Fruit fly (Drosophila melanogaster) whole organism, embryonic: ENCODE results near the gene Wdr33.

Experiments used
- CG10267 ChIP-seq: fragments of 200-800 bp; sonication (Bioruptor generic); optimal IDR thresholded peaks from 2 replicates; lab custom pipeline; 2018; ENCODE audit warnings: missing biosample characterization, mild to moderate bottlenecking, missing genetic modification characterization, moderate library complexity
- CG10979 ChIP-seq: fragments of 200-800 bp; sonication (Bioruptor generic); optimal IDR thresholded peaks from 2 replicates; lab custom pipeline; 2018; ENCODE audit warnings: missing biosample characterization, mild to moderate bottlenecking, missing genetic modification characterization, moderate library complexity
- CG11723 ChIP-seq: fragments of 200-800 bp; sonication (Bioruptor generic); optimal IDR thresholded peaks from 2 replicates; lab custom pipeline; 2017; ENCODE audit warnings: missing biosample characterization, mild to moderate bottlenecking, missing genetic modification characterization
- CG12391 ChIP-seq: fragments of 200-800 bp; sonication (Bioruptor generic); optimal IDR thresholded peaks from 3 replicates; lab custom pipeline; 2018; ENCODE audit warnings: missing biosample characterization, mild to moderate bottlenecking, missing genetic modification characterization, moderate library complexity
- CG14710 ChIP-seq: fragments of 200-800 bp; sonication (Bioruptor generic); optimal IDR thresholded peaks from 3 replicates; lab custom pipeline; 2019; ENCODE audit warnings: missing biosample characterization, mild to moderate bottlenecking, missing genetic modification characterization, moderate library complexity
- CG14965 ChIP-seq: fragments of 200-800 bp; sonication (Bioruptor generic); optimal IDR thresholded peaks from 2 replicates; lab custom pipeline; 2016; ENCODE audit warnings: missing biosample characterization, missing genetic modification characterization, borderline replicate concordance
- CG15073 ChIP-seq: fragments of 200-800 bp; sonication (Bioruptor generic); optimal IDR thresholded peaks from 2 replicates; lab custom pipeline; 2016; ENCODE audit warnings: missing biosample characterization, missing genetic modification characterization
- CG15601 ChIP-seq: fragments of 200-800 bp; sonication (Bioruptor generic); optimal IDR thresholded peaks from 3 replicates; lab custom pipeline; 2019; ENCODE audit warnings: missing biosample characterization, mild to moderate bottlenecking, missing genetic modification characterization, moderate library complexity
- CG15696 ChIP-seq: fragments of 200-800 bp; sonication (Bioruptor generic); optimal IDR thresholded peaks from 2 replicates; lab custom pipeline; 2019; ENCODE audit warnings: missing biosample characterization, mild to moderate bottlenecking, missing genetic modification characterization, moderate library complexity
- CG18476 ChIP-seq: fragments of 200-800 bp; sonication (Bioruptor generic); optimal IDR thresholded peaks from 2 replicates; lab custom pipeline; 2016; ENCODE audit warnings: missing biosample characterization, mild to moderate bottlenecking, missing genetic modification characterization
- CG2712 ChIP-seq: fragments of 200-800 bp; optimal IDR thresholded peaks from 3 replicates; lab custom pipeline; 2019; ENCODE audit warnings: missing biosample characterization, mild to moderate bottlenecking, missing genetic modification characterization, moderate library complexity
- CG32772 ChIP-seq: fragments of 200-800 bp; sonication (Bioruptor generic); IDR thresholded peaks from 2 replicates; pipeline ENCODE4 v1.3.6; 2022; ENCODE audit warnings: missing biosample characterization, missing genetic modification characterization
- CG34376 ChIP-seq: fragments of 200-800 bp; sonication (Bioruptor generic); optimal IDR thresholded peaks from 2 replicates; lab custom pipeline; 2018; ENCODE audit warnings: missing biosample characterization, mild to moderate bottlenecking, missing genetic modification characterization
- CG6175 ChIP-seq: fragments of 200-800 bp; sonication (Bioruptor generic); IDR thresholded peaks from 3 replicates; pipeline ENCODE4 v1.3.6; 2022; ENCODE audit warnings: missing biosample characterization, missing genetic modification characterization
- CG7357 ChIP-seq: fragments of 200-800 bp; sonication (Bioruptor generic); IDR thresholded peaks from 3 replicates; pipeline ENCODE4 v1.3.6; 2022; ENCODE audit warnings: missing biosample characterization, missing genetic modification characterization
- CG7839 ChIP-seq: fragments of 200-800 bp; sonication (Bioruptor generic); optimal IDR thresholded peaks from 3 replicates; lab custom pipeline; 2018; ENCODE audit warnings: missing biosample characterization, mild to moderate bottlenecking, missing genetic modification characterization, moderate library complexity
- CHES-1-like ChIP-seq: fragments of 200-800 bp; sonication (Bioruptor generic); optimal IDR thresholded peaks from 2 replicates; lab custom pipeline; 2016; ENCODE audit warnings: missing biosample characterization, missing genetic modification characterization
- CoRest ChIP-seq: fragments of 200-800 bp; sonication (Bioruptor generic); optimal IDR thresholded peaks from 3 replicates; lab custom pipeline; 2018; ENCODE audit warnings: missing biosample characterization, mild to moderate bottlenecking, missing genetic modification characterization, moderate library complexity
- Dek ChIP-seq: fragments of 200-800 bp; sonication (Bioruptor generic); optimal IDR thresholded peaks from 3 replicates; lab custom pipeline; 2019; ENCODE audit warnings: missing biosample characterization, mild to moderate bottlenecking, missing genetic modification characterization, moderate library complexity
- Dip3 ChIP-seq: fragments of 200-800 bp; sonication (Bioruptor generic); optimal IDR thresholded peaks from 3 replicates; lab custom pipeline; 2016; ENCODE audit warnings: missing biosample characterization, missing genetic modification characterization
- Doc2 ChIP-seq: fragments of 200-800 bp; sonication (Bioruptor generic); IDR thresholded peaks from 2 replicates; pipeline ENCODE4 v1.3.6; 2022; ENCODE audit warnings: missing biosample characterization, missing genetic modification characterization
- Drgx ChIP-seq: fragments of 200-800 bp; sonication (Bioruptor generic); IDR thresholded peaks from 2 replicates; pipeline ENCODE4 v1.3.6; 2022; ENCODE audit warnings: missing biosample characterization, missing genetic modification characterization
- Fer1 ChIP-seq: fragments of 200-800 bp; sonication (Bioruptor generic); optimal IDR thresholded peaks from 2 replicates; lab custom pipeline; 2017; ENCODE audit warnings: missing biosample characterization, mild to moderate bottlenecking, missing genetic modification characterization
- Fer3 ChIP-seq: fragments of 200-800 bp; sonication (Bioruptor generic); optimal IDR thresholded peaks from 2 replicates; lab custom pipeline; 2018; ENCODE audit warnings: missing biosample characterization, mild to moderate bottlenecking, missing genetic modification characterization, moderate library complexity
- HLH4C ChIP-seq: fragments of 200-800 bp; sonication (Bioruptor generic); IDR thresholded peaks from 3 replicates; pipeline ENCODE4 v1.3.6; 2022; ENCODE audit warnings: missing biosample characterization, missing genetic modification characterization; ENCODE audit not compliant: partially characterized antibody
- Hmx ChIP-seq: fragments of 200-800 bp; sonication (Bioruptor generic); optimal IDR thresholded peaks from 2 replicates; lab custom pipeline; 2016; ENCODE audit warnings: missing biosample characterization, missing genetic modification characterization
- Med ChIP-seq: fragments of 200-800 bp; sonication (Bioruptor generic); peaks from one replicate; lab custom pipeline; 2016; ENCODE audit warnings: missing biosample characterization, missing genetic modification characterization, mild to moderate bottlenecking, inconsistent platforms, moderate library complexity
- NfI ChIP-seq: fragments of 200-800 bp; sonication (Bioruptor generic); optimal IDR thresholded peaks from 3 replicates; lab custom pipeline; 2018; ENCODE audit warnings: missing biosample characterization, mild to moderate bottlenecking, missing genetic modification characterization, moderate library complexity
- bowl ChIP-seq: fragments of 200-800 bp; sonication (Bioruptor generic); IDR thresholded peaks from 2 replicates; pipeline ENCODE4 v1.3.6; 2022; ENCODE audit warnings: missing biosample characterization, missing genetic modification characterization
- br ChIP-seq: fragments of >200 bp; optimal IDR thresholded peaks from 2 replicates; lab custom pipeline; 2017
- bsh ChIP-seq, 2 experiments: fragments of 200-800 bp; sonication (Bioruptor generic); optimal IDR thresholded peaks; 2 replicates each; lab custom pipeline; 2017 to 2018; ENCODE audit warnings: mild to moderate bottlenecking in 2 of 2, missing biosample characterization in 2 of 2, missing genetic modification characterization in 2 of 2, moderate library complexity in 1 of 2
- chif ChIP-seq, 2 experiments: fragments of 200-800 bp; sonication (Bioruptor generic); optimal IDR thresholded peaks; 3 replicates each; lab custom pipeline; 2016; ENCODE audit warnings: missing biosample characterization in 2 of 2, missing genetic modification characterization in 2 of 2
- chn ChIP-seq: fragments of 200-800 bp; sonication (Bioruptor generic); optimal IDR thresholded peaks from 2 replicates; lab custom pipeline; 2016; ENCODE audit warnings: missing biosample characterization, missing genetic modification characterization
- dmrt11E ChIP-seq: fragments of 200-800 bp; sonication (Bioruptor generic); optimal IDR thresholded peaks from 3 replicates; lab custom pipeline; 2018; ENCODE audit warnings: missing biosample characterization, mild to moderate bottlenecking, missing genetic modification characterization, moderate library complexity
- dpn ChIP-seq, 2 experiments: fragments of 200-800 bp; sonication (Bioruptor generic); optimal IDR thresholded peaks; 3 replicates each; lab custom pipeline; 2016; ENCODE audit warnings: missing biosample characterization in 2 of 2, missing genetic modification characterization in 2 of 2
- eve ChIP-seq, 2 experiments: fragments of >200 bp; optimal IDR thresholded peaks; 2 replicates each; lab custom pipeline; 2017; ENCODE audit warnings: missing biosample characterization in 2 of 2, missing genetic modification characterization in 2 of 2
- gcm ChIP-seq: fragments of 200-800 bp; sonication (Bioruptor generic); optimal IDR thresholded peaks from 2 replicates; lab custom pipeline; 2019; ENCODE audit warnings: missing biosample characterization, mild to moderate bottlenecking, missing genetic modification characterization, moderate library complexity
- gro ChIP-seq: fragments of 200-800 bp; sonication (Bioruptor generic); optimal IDR thresholded peaks from 2 replicates; lab custom pipeline; 2016; ENCODE audit warnings: missing biosample characterization, missing genetic modification characterization
- h ChIP-seq: fragments of >200 bp; optimal IDR thresholded peaks from 2 replicates; lab custom pipeline; 2017
- ken ChIP-seq: fragments of 200-800 bp; sonication (Bioruptor generic); IDR thresholded peaks from 3 replicates; pipeline ENCODE4 v1.3.6; 2022; ENCODE audit warnings: missing biosample characterization, missing genetic modification characterization
- mam ChIP-seq: fragments of 200-800 bp; sonication (Bioruptor generic); optimal IDR thresholded peaks from 3 replicates; lab custom pipeline; 2016; ENCODE audit warnings: missing biosample characterization, missing genetic modification characterization
- mirr ChIP-seq: fragments of 200-800 bp; sonication (Bioruptor generic); optimal IDR thresholded peaks from 3 replicates; lab custom pipeline; 2018; ENCODE audit warnings: missing biosample characterization, mild to moderate bottlenecking, missing genetic modification characterization
- mld ChIP-seq: fragments of 200-800 bp; sonication (Bioruptor generic); IDR thresholded peaks from 3 replicates; pipeline ENCODE4 v1.3.6; 2022; ENCODE audit warnings: missing biosample characterization, missing genetic modification characterization; ENCODE audit not compliant: partially characterized antibody
- nmo ChIP-seq: fragments of 200-800 bp; sonication (Bioruptor generic); optimal IDR thresholded peaks from 2 replicates; lab custom pipeline; 2018; ENCODE audit warnings: missing biosample characterization, mild to moderate bottlenecking, missing genetic modification characterization, moderate library complexity
- nom ChIP-seq: fragments of 200-800 bp; sonication (Bioruptor generic); optimal IDR thresholded peaks from 2 replicates; lab custom pipeline; 2017; ENCODE audit warnings: missing biosample characterization, missing genetic modification characterization, mild to moderate bottlenecking, moderate library complexity, missing genetic modification reagents
- onecut ChIP-seq: fragments of 200-800 bp; sonication (Bioruptor generic); IDR thresholded peaks from 2 replicates; pipeline ENCODE4 v1.3.6; 2022; ENCODE audit warnings: missing biosample characterization, missing genetic modification characterization
- phol ChIP-seq: fragments of 200-800 bp; sonication (Bioruptor generic); optimal IDR thresholded peaks from 3 replicates; lab custom pipeline; 2018; ENCODE audit warnings: missing biosample characterization, mild to moderate bottlenecking, missing genetic modification characterization, moderate library complexity
- pita ChIP-seq: fragments of 200-800 bp; sonication (Bioruptor generic); optimal IDR thresholded peaks from 2 replicates; lab custom pipeline; 2017; ENCODE audit warnings: missing biosample characterization, mild to moderate bottlenecking, missing genetic modification characterization
- zf30C ChIP-seq: fragments of 200-800 bp; sonication (Bioruptor generic); optimal IDR thresholded peaks from 3 replicates; lab custom pipeline; 2018; ENCODE audit warnings: missing biosample characterization, mild to moderate bottlenecking, missing genetic modification characterization
- zfh2 ChIP-seq: fragments of 200-800 bp; sonication (Bioruptor generic); optimal IDR thresholded peaks from 2 replicates; lab custom pipeline; 2016; ENCODE audit warnings: missing biosample characterization, missing genetic modification characterization

Wdr33 gene

DNA sequence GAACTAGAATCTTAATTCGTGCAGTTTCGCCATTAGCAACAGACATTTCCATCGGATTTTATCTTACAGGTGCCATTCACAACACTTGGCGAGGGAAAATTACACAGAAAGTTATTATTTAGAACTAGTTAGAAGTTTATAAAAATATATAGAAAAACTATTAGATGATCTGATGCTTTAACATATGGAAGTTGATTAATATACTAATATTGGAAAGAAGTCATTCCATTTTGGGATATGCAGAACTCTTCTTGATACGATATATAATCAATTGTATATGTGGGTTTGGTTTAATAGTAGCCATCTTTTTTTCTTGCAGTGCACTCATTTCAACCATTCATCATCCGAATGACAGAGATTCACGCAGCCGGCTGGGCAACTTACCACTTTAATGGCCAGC lies 21.8 kb downstream of the Wdr33 start (continued):
- TF ChIP-seq bsh (GFP tag; optimal IDR thresholded peaks at IDR 0.05; lab: Kevin White, UChicago), result peak in 1 of 2 experiments; percentile 28
- peak; percentile 14 for TF ChIP-seq CG12391
- no peak for TF ChIP-seq CG11723 (GFP tag; lab: Kevin White, UChicago)
- peak; percentile 14; the same call in 1 of the 2 replicates for TF ChIP-seq Drgx (GFP tag; lab: Robert Waterston, UW)
- peak; percentile 35 for TF ChIP-seq CG10979 (tag; lab: Kevin White, UChicago)
- no peak for TF ChIP-seq gro (GFP tag; lab: Kevin White, UChicago)
- no peak for TF ChIP-seq eve (GFP tag; optimal IDR thresholded peaks at IDR 0.05; lab: Kevin White, UChicago)
- TF ChIP-seq zf30C, result peak; percentile 44
- peak; percentile 38 for TF ChIP-seq phol (tag; lab: Kevin White, UChicago)
- peak; percentile 5 for TF ChIP-seq CG2712
- no peak for TF ChIP-seq Dip3
- TF ChIP-seq dpn (GFP tag; optimal IDR thresholded peaks at IDR 0.05; lab: Kevin White, UChicago), result no peak
- no peak for TF ChIP-seq Doc2 (GFP tag; lab: Robert Waterston, UW)
- peak; percentile 8 for TF ChIP-seq Med (GFP tag; lab: Kevin White, UChicago)
- no peak for TF ChIP-seq h (lab: Kevin White, UChicago)
- peak; percentile 1 for TF ChIP-seq CG14710 (tag; lab: Kevin White, UChicago)
- peak; percentile 13 for TF ChIP-seq nmo (GFP tag; lab: Kevin White, UChicago)
- TF ChIP-seq nom, result no peak
- no peak for TF ChIP-seq CG14965 (GFP tag; lab: Kevin White, UChicago)
- TF ChIP-seq bowl (GFP tag; lab: Robert Waterston, UW), result no peak
- TF ChIP-seq CG7839 (tag; lab: Kevin White, UChicago), result no peak
- no peak for TF ChIP-seq CG7357 (GFP tag; lab: Robert Waterston, UW)
- no peak for TF ChIP-seq CG15073 (GFP tag; lab: Kevin White, UChicago)
- TF ChIP-seq onecut (GFP tag; lab: Robert Waterston, UW), result no peak
- no peak for TF ChIP-seq CoRest (tag; lab: Kevin White, UChicago)
- no peak for TF ChIP-seq mirr (GFP tag; lab: Kevin White, UChicago)
- TF ChIP-seq CHES-1-like (GFP tag; lab: Kevin White, UChicago), result no peak
- TF ChIP-seq mld, result no peak
- TF ChIP-seq ken (GFP tag; lab: Robert Waterston, UW), result no peak
- TF ChIP-seq Dek (tag; lab: Kevin White, UChicago), result no peak
- no peak for TF ChIP-seq CG15601
- no peak for TF ChIP-seq Hmx (GFP tag; lab: Kevin White, UChicago)

DNA sequence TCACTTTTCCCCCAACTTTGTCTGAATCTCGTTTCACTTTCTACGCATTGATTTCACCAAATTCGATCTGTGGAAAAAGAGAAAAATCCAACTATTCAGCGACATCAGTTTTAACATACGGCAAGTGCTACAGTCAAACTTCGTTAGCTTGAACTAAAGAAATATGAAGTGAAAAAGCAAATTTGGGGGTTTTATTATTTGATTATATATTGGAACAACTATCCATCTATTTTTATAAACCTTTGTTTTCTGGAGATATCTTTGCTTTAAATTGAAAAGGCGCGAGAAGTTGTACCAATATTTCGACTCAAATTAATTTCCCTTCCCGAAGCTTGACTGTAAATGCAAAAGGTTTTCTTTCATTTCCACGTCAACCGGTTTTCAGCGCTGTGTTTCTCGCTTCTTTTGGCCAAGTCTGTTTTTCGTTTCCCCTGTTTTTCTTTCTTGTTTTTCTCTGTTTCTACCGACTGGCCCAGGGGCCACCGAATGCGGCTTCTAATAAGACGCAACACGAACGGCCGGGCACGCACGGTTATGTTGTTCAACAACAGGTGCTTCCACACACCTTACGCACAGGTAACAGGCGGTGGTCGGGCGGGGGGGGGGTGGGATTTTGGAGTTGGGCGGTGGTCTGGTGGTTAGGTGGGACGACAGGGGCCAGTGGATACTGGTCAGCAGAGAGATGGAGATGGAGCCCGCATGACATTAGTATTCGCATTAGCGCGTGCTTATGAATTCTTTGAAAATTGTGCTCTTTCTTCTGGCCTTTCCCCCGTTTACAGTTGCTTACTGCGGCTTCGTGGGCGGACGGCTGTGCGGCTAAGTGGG lies 22.7 kb downstream of the Wdr33 start:
- no peak for TF ChIP-seq HLH4C (GFP tag; lab: Robert Waterston, UW)
- TF ChIP-seq CG10267 (tag; lab: Kevin White, UChicago), result peak; percentile 73
- peak; percentile 52 for TF ChIP-seq gcm (GFP tag; lab: Kevin White, UChicago)
- peak; percentile 13 to 60 for TF ChIP-seq chif (GFP tag; optimal IDR thresholded peaks at IDR 0.05; lab: Kevin White, UChicago)
- peak; percentile 36; the same call in 1 of the 2 replicates for TF ChIP-seq CG32772
- peak; percentile 48 for TF ChIP-seq CG15696
- no peak for TF ChIP-seq Fer3
- TF ChIP-seq pita, result no peak
- peak; percentile 11 for TF ChIP-seq mam (GFP tag; lab: Kevin White, UChicago)
- no peak for TF ChIP-seq CG34376 (GFP tag; lab: Kevin White, UChicago)
- TF ChIP-seq chn (GFP tag; lab: Kevin White, UChicago), result peak; percentile 33
- TF ChIP-seq br (lab: Kevin White, UChicago), result no peak
- peak; percentile 24 for TF ChIP-seq CG18476 (GFP tag; lab: Kevin White, UChicago)
- peak; percentile 65; the same call in 1 of the 3 replicates for TF ChIP-seq CG6175 (GFP tag; lab: Robert Waterston, UW)
- TF ChIP-seq dmrt11E, result peak; percentile 75
- no peak for TF ChIP-seq zfh2 (GFP tag; lab: Kevin White, UChicago)
- peak; percentile 54 for TF ChIP-seq Fer1 (GFP tag; lab: Kevin White, UChicago)
- TF ChIP-seq NfI (GFP tag; lab: Kevin White, UChicago), result no peak
